Fruit fly (Drosophila melanogaster) whole organism, wandering third instar larva: ENCODE results near the gene CG15533.

Source experiments
- Abd-B ChIP-seq: fragments of >200 bp; optimal IDR thresholded peaks from 2 replicates; lab custom pipeline; 2017; ENCODE audit warnings: missing biosample characterization, missing genetic modification characterization
- CG32264 ChIP-seq: fragments of 200-800 bp; sonication (Bioruptor generic); optimal IDR thresholded peaks from 2 replicates; lab custom pipeline; 2016; ENCODE audit warnings: missing biosample characterization, missing genetic modification characterization
- CrebA ChIP-seq: fragments of 200-800 bp; sonication (Bioruptor generic); optimal IDR thresholded peaks from 2 replicates; lab custom pipeline; 2016; ENCODE audit warnings: missing biosample characterization, mild to moderate bottlenecking, missing genetic modification characterization, borderline replicate concordance
- Dfd ChIP-seq: fragments of >200 bp; optimal IDR thresholded peaks from 2 replicates; lab custom pipeline; 2017; ENCODE audit warnings: missing biosample characterization, missing genetic modification characterization
- Dif ChIP-seq: fragments of 200-275, 200-300 bp; sonication (Bioruptor generic); optimal IDR thresholded peaks from 2 replicates; lab custom pipeline; 2018; ENCODE audit warnings: missing biosample characterization, missing genetic modification characterization; ENCODE audit not compliant: partially characterized antibody
- HLH106 ChIP-seq: fragments of 200-800 bp; optimal IDR thresholded peaks from 3 replicates; lab custom pipeline; 2019; ENCODE audit warnings: missing biosample characterization, mild to moderate bottlenecking, missing genetic modification characterization, moderate library complexity
- Hnf4 ChIP-seq: fragments of 200-800 bp; sonication (Bioruptor generic); optimal IDR thresholded peaks from 2 replicates; lab custom pipeline; 2016; ENCODE audit warnings: missing biosample characterization, mild to moderate bottlenecking, missing genetic modification characterization
- Hr78 ChIP-seq: fragments of >200 bp; optimal IDR thresholded peaks from 2 replicates; lab custom pipeline; 2017; ENCODE audit warnings: missing biosample characterization, missing genetic modification characterization
- Hr83 ChIP-seq: fragments of 200-300 bp; sonication (Bioruptor generic); optimal IDR thresholded peaks from 2 replicates; lab custom pipeline; 2016; ENCODE audit warnings: missing biosample characterization, mild to moderate bottlenecking, missing genetic modification characterization, moderate library complexity; ENCODE audit not compliant: poor library complexity, severe bottlenecking
- Mio ChIP-seq: sonication (Bioruptor generic); optimal IDR thresholded peaks from 2 replicates; lab custom pipeline; 2016; ENCODE audit warnings: missing biosample characterization, missing genetic modification characterization
- N ChIP-seq: fragments of >200 bp; optimal IDR thresholded peaks from 2 replicates; lab custom pipeline; 2018; ENCODE audit warnings: missing biosample characterization, missing external identifiers, missing genetic modification characterization
- OdsH ChIP-seq: fragments of 200-800 bp; sonication (Bioruptor generic); optimal IDR thresholded peaks from 2 replicates; lab custom pipeline; 2016; ENCODE audit warnings: missing biosample characterization, mild to moderate bottlenecking, missing genetic modification characterization
- Rel ChIP-seq, 2 experiments: fragments of 200-800 bp; sonication (Bioruptor generic) in 1 of 2; optimal IDR thresholded peaks; 2 replicates in 1 of 2; 3 replicates in 1 of 2; lab custom pipeline; 2016 to 2019; ENCODE audit warnings: mild to moderate bottlenecking in 2 of 2, missing biosample characterization in 2 of 2, missing genetic modification characterization in 2 of 2, moderate library complexity in 1 of 2
- Sp1 ChIP-seq: fragments of 200-800 bp; sonication (Bioruptor generic); optimal IDR thresholded peaks from 3 replicates; lab custom pipeline; 2019; ENCODE audit warnings: missing biosample characterization, mild to moderate bottlenecking, missing genetic modification characterization, moderate library complexity
- Vsx2 ChIP-seq: fragments of 200-300, 225-300 bp; sonication (Bioruptor generic); optimal IDR thresholded peaks from 2 replicates; lab custom pipeline; 2018; ENCODE audit warnings: missing biosample characterization, missing genetic modification characterization; ENCODE audit not compliant: partially characterized antibody
- br ChIP-seq: fragments of 200-800 bp; sonication (Bioruptor generic); optimal IDR thresholded peaks from 2 replicates; lab custom pipeline; 2016; ENCODE audit warnings: missing biosample characterization, missing genetic modification characterization
- brk ChIP-seq: fragments of 200-800 bp; sonication (Bioruptor generic); optimal IDR thresholded peaks from 2 replicates; lab custom pipeline; 2016; ENCODE audit warnings: missing biosample characterization, mild to moderate bottlenecking, missing genetic modification characterization
- dl ChIP-seq, 2 experiments: fragments of 175-275, 200-275 bp in 1 of 2; fragments of 200-275 bp in 1 of 2; sonication (Bioruptor generic); optimal IDR thresholded peaks; lab custom pipeline; 2018; ENCODE audit warnings: mild to moderate bottlenecking in 2 of 2, missing biosample characterization in 2 of 2, missing genetic modification characterization in 2 of 2, moderate library complexity in 2 of 2; ENCODE audit not compliant: partially characterized antibody in 2 of 2, insufficient read depth in 1 of 2
- ey ChIP-seq: fragments of 200-800 bp; sonication (Bioruptor generic); optimal IDR thresholded peaks from 2 replicates; lab custom pipeline; 2016; ENCODE audit warnings: missing biosample characterization, missing genetic modification characterization
- jim ChIP-seq: fragments of 175-275, 200-325 bp; sonication (Bioruptor generic); optimal IDR thresholded peaks from 2 replicates; lab custom pipeline; 2016; ENCODE audit warnings: missing biosample characterization, mild to moderate bottlenecking, missing genetic modification characterization
- lola ChIP-seq: fragments of >200 bp; optimal IDR thresholded peaks from 2 replicates; lab custom pipeline; 2017; ENCODE audit warnings: missing biosample characterization, missing genetic modification characterization
- pan ChIP-seq: fragments of >200 bp; optimal IDR thresholded peaks from 2 replicates; lab custom pipeline; 2017
- psq ChIP-seq: fragments of 200-800 bp; sonication (Bioruptor generic); optimal IDR thresholded peaks from 3 replicates; lab custom pipeline; 2017; ENCODE audit warnings: missing biosample characterization, mild to moderate bottlenecking, missing genetic modification characterization, moderate library complexity
- rgr ChIP-seq: fragments of 200-800 bp; sonication (Bioruptor generic); optimal IDR thresholded peaks from 3 replicates; lab custom pipeline; 2016; ENCODE audit warnings: missing biosample characterization, mild to moderate bottlenecking, missing genetic modification characterization
- sage ChIP-seq: fragments of 200-800 bp; sonication (Bioruptor generic); optimal IDR thresholded peaks from 2 replicates; lab custom pipeline; 2016; ENCODE audit warnings: missing biosample characterization, mild to moderate bottlenecking, missing genetic modification characterization
- tai ChIP-seq: sonication (Bioruptor generic); optimal IDR thresholded peaks from 2 replicates; lab custom pipeline; 2016; ENCODE audit warnings: missing biosample characterization, missing genetic modification characterization
- usp ChIP-seq: fragments of >200 bp; optimal IDR thresholded peaks from 2 replicates; lab custom pipeline; 2017; ENCODE audit warnings: missing biosample characterization, missing genetic modification characterization
- woc ChIP-seq: sonication (Bioruptor generic); optimal IDR thresholded peaks from 2 replicates; lab custom pipeline; 2016; ENCODE audit warnings: missing biosample characterization, mild to moderate bottlenecking, missing genetic modification characterization

The CG15533 gene

dm6 chr3R:30427805-30428359, 738 bp upstream of the CG15533 start, which contains the start of gene CG2218:
TSS of gene CG2218 (minus strand) at chr3R:30428276.
- peak; percentile 3 for TF ChIP-seq HLH106 (tag; lab: Kevin White, UChicago)
- TF ChIP-seq Mio (GFP tag; lab: Kevin White, UChicago): no peak
- TF ChIP-seq Hr83 (GFP tag; lab: Kevin White, UChicago): peak; percentile 25
- TF ChIP-seq woc: no peak
- no peak for TF ChIP-seq brk (GFP tag; lab: Kevin White, UChicago)
- no peak for TF ChIP-seq Rel (GFP tag; optimal IDR thresholded peaks at IDR 0.05; lab: Kevin White, UChicago)
- peak; percentile 63 for TF ChIP-seq Rel (tag; optimal IDR thresholded peaks at IDR 0.05; lab: Kevin White, UChicago)
- no peak for TF ChIP-seq jim (GFP tag; lab: Kevin White, UChicago)
- TF ChIP-seq rgr (GFP tag; lab: Kevin White, UChicago): peak; percentile 13
- TF ChIP-seq tai (GFP tag; lab: Kevin White, UChicago): no peak

dm6 chr3R:30431258-30432114, 2.9 kb downstream of the CG15533 start, which contains the start of gene CG15534:
TSS of gene CG15534 (plus strand) at chr3R:30432064.
- no peak for TF ChIP-seq Rel (GFP tag; optimal IDR thresholded peaks at IDR 0.05; lab: Kevin White, UChicago)
- TF ChIP-seq Rel (tag; optimal IDR thresholded peaks at IDR 0.05; lab: Kevin White, UChicago): peak; percentile 30
- TF ChIP-seq Dfd: no peak
- TF ChIP-seq CG32264 (GFP tag; lab: Kevin White, UChicago): no peak
- TF ChIP-seq psq (GFP tag; lab: Kevin White, UChicago): no peak
- TF ChIP-seq br: no peak
- TF ChIP-seq pan (lab: Kevin White, UChicago): no peak
- no peak for TF ChIP-seq CrebA (GFP tag; lab: Kevin White, UChicago)
- TF ChIP-seq HLH106 (tag; lab: Kevin White, UChicago): no peak
- no peak for TF ChIP-seq Sp1 (GFP tag; lab: Kevin White, UChicago)
- TF ChIP-seq Abd-B (GFP tag; lab: Kevin White, UChicago): no peak
- TF ChIP-seq brk (GFP tag; lab: Kevin White, UChicago): no peak
- no peak for TF ChIP-seq jim (GFP tag; lab: Kevin White, UChicago)
- peak; percentile 88 for TF ChIP-seq Vsx2 (GFP tag; lab: Kevin White, UChicago)
- TF ChIP-seq OdsH (GFP tag; lab: Kevin White, UChicago): no peak
- TF ChIP-seq N: no peak
- no peak for TF ChIP-seq dl (GFP tag; optimal IDR thresholded peaks at IDR 0.05; lab: Kevin White, UChicago; ENCODE audit: insufficient read depth in 1 of 2, partially characterized antibody in 2 of 2)
- TF ChIP-seq Mio (GFP tag; lab: Kevin White, UChicago): no peak
- TF ChIP-seq Dif (GFP tag; lab: Kevin White, UChicago): no peak

dm6 chr3R:30443549-30444133, 15.0 kb downstream of the CG15533 start, which contains the start of gene CG15537:
TSS of gene CG15537 (minus strand) at chr3R:30443599.
- TF ChIP-seq HLH106 (tag; lab: Kevin White, UChicago) (no peak), sage (no peak), rgr (GFP tag; lab: Kevin White, UChicago) (no peak), usp (GFP tag; lab: Kevin White, UChicago) (no peak), ey (no peak), Dfd (no peak), CG32264 (GFP tag; lab: Kevin White, UChicago) (no peak), CrebA (GFP tag; lab: Kevin White, UChicago) (no peak), brk (GFP tag; lab: Kevin White, UChicago) (no peak), Abd-B (GFP tag; lab: Kevin White, UChicago) (no peak), Hr78 (GFP tag; lab: Kevin White, UChicago) (no peak), dl (GFP tag; optimal IDR thresholded peaks at IDR 0.05; lab: Kevin White, UChicago; ENCODE audit: insufficient read depth in 1 of 2, partially characterized antibody in 2 of 2) (no peak), jim (GFP tag; lab: Kevin White, UChicago) (no peak), tai (GFP tag; lab: Kevin White, UChicago) (no peak), Hnf4 (GFP tag; lab: Kevin White, UChicago) (no peak), lola (GFP tag; lab: Kevin White, UChicago) (no peak), N (no peak), Mio (GFP tag; lab: Kevin White, UChicago) (no peak)
